Fruit fly (Drosophila melanogaster): ENCODE measurements around the gene MKP-4.

dm6 chrX:19606558-19606957 is 16.4 kb upstream of the MKP-4 start:
- no peak for TF ChIP-seq CG12155 (GFP tag; optimal IDR thresholded peaks at IDR 0.05)
- TF ChIP-seq en (GFP tag; optimal IDR thresholded peaks at IDR 0.05), result no peak
- TF ChIP-seq Dip3 (GFP tag; optimal IDR thresholded peaks at IDR 0.05), result no peak

Data from whole organism, embryonic.